Fruit fly (Drosophila melanogaster): ENCODE data around the gene kay.

dm6 chr3R:29834759-29835709, 69.2 kb downstream of the kay start, which contains the start of gene Atg16:
- TF ChIP-seq CG8478 (optimal IDR thresholded peaks at IDR 0.05) (no peak), pan (optimal IDR thresholded peaks at IDR 0.05) (no peak)

All from whole organism.